Worm (Caenorhabditis elegans): Measurements from ENCODE around the gene nhr-281.

nhr-281 gene

DNA sequence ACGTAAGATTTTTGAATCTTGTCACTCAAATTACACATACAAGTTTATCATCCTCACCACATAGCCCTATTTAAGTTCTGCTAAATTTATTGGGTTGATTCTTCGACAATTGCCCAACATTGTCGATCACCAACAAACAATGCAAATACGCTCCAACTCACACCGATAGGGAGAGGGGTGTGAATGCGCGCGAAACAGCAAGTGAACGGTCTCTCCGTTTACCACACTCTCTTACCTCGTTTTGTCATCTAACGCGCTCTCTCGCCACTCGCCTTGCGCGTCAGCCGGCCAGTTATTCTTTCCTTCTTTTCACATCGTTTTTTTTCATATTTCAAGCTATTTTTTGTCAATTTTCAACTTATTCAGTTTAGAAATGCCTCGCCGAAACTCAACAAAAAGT is 11.3 kb downstream of the nhr-281 start, which contains the start of gene F16B12.6 (continued):
- TF ChIP-seq nhr-6 (tag; optimal IDR thresholded peaks at IDR 0.05) = peak; percentile 73
- TF ChIP-seq lsy-2 (tag; optimal IDR thresholded peaks at IDR 0.05) = peak; percentile 32 to 84
- TF ChIP-seq lim-7 (GFP tag; IDR thresholded peaks at IDR 0.05) = no peak
- TF ChIP-seq rbr-2 (tag; optimal IDR thresholded peaks at IDR 0.05) = peak; percentile 79
- TF ChIP-seq nhr-77 (tag; optimal IDR thresholded peaks at IDR 0.05) = peak; percentile 43
- TF ChIP-seq lin-39 (tag; optimal IDR thresholded peaks at IDR 0.05) = no peak
- TF ChIP-seq mes-2 (tag; optimal IDR thresholded peaks at IDR 0.05; ENCODE audit: poor library complexity, severe bottlenecking) = peak; percentile 77
- TF ChIP-seq fkh-10 (GFP tag; optimal IDR thresholded peaks at IDR 0.05) = peak; percentile 23
- no peak for TF ChIP-seq Y5F2A.4 (GFP tag; optimal IDR thresholded peaks at IDR 0.05)
- TF ChIP-seq mxl-3 (GFP tag; optimal IDR thresholded peaks at IDR 0.05) = peak; percentile 46
- peak; percentile 95 for TF ChIP-seq aha-1 (tag)
- peak; percentile 0 for TF ChIP-seq spr-3 (GFP tag; optimal IDR thresholded peaks at IDR 0.05)
- peak; percentile 83 for TF ChIP-seq hmg-1.1 (GFP tag; IDR thresholded peaks at IDR 0.05)
- TF ChIP-seq hif-1 (tag; optimal IDR thresholded peaks at IDR 0.05) = peak in 1 of 2 experiments; percentile 53
- TF ChIP-seq ZK337.2 (GFP tag; IDR thresholded peaks at IDR 0.05) = no peak
- TF ChIP-seq nhr-76 (tag; optimal IDR thresholded peaks at IDR 0.05) = no peak
- TF ChIP-seq nhr-42 (GFP tag; IDR thresholded peaks at IDR 0.05) = peak; percentile 11; the same call in 1 of the 2 replicates
- no peak for TF ChIP-seq lin-15B (tag; optimal IDR thresholded peaks at IDR 0.05)
- TF ChIP-seq F26F4.8 (GFP tag; conservative IDR thresholded peaks at IDR 0.05) = no peak
- 0 out of 2 replicates have a peak, but pooled peaks have one; percentile 28 for TF ChIP-seq lin-29 (GFP tag; IDR thresholded peaks at IDR 0.05)
- no peak for TF ChIP-seq nhr-41 (GFP tag; IDR thresholded peaks at IDR 0.05)
- no peak for TF ChIP-seq vab-7 (GFP tag; IDR thresholded peaks at IDR 0.05)
- no peak for TF ChIP-seq madf-5 (GFP tag; IDR thresholded peaks at IDR 0.05)
- TF ChIP-seq ZK546.5 (tag; optimal IDR thresholded peaks at IDR 0.05) = no peak
- peak; percentile 84 for TF ChIP-seq hlh-30 (tag; optimal IDR thresholded peaks at IDR 0.05; ENCODE audit: insufficient read depth)
- TF ChIP-seq lin-38 (GFP tag; IDR thresholded peaks at IDR 0.05) = peak; percentile 91
- no peak for TF ChIP-seq T20F7.1 (GFP tag; optimal IDR thresholded peaks at IDR 0.05)
- TF ChIP-seq ceh-20 (GFP tag; IDR thresholded peaks at IDR 0.05) = 0 out of 2 replicates have a peak, but pooled peaks have one; percentile 52
- no peak for TF ChIP-seq php-3 (GFP tag; IDR thresholded peaks at IDR 0.05)
- TF ChIP-seq F49E8.2 (tag; optimal IDR thresholded peaks at IDR 0.05; ENCODE audit: borderline replicate concordance) = no peak
- TF ChIP-seq nhr-25 (tag; optimal IDR thresholded peaks at IDR 0.05; ENCODE audit: borderline replicate concordance, insufficient read depth) = peak; percentile 52

DNA sequence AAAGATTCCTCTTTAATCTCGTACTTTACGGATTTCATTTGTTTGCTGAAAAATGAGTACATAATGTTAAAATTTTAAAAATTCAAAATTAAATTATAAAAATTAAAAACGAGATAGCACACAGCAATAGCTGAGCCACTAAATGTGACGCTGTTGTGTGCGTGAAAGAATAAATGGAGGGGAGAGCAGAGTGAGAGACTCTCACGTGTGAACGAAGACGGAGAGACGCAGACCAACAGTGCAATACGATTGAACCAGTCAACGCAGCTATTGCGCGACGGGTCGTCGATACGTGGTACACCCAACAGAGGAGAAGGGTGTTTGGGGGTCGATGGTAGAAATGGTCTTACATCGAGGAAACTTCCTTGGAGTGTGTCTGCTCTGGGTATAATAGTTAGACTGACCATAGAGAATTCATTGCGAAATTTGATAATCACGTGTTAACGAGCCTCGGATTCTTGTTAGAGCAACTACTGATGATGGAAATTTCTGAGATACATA is 14.6 kb downstream of the nhr-281 start, which contains the start of gene F16B12.4:
Gene F16B12.4, minus strand, starts transcription at position 51 of the 501 bp plus-strand sequence.
- TF ChIP-seq daf-12 (tag; optimal IDR thresholded peaks at IDR 0.05) = no peak
- TF ChIP-seq snpc-1.2 (GFP tag; IDR thresholded peaks at IDR 0.05) = no peak
- TF ChIP-seq unc-39 (tag; optimal IDR thresholded peaks at IDR 0.05) = no peak
- no peak for TF ChIP-seq dpl-1 (GFP tag; optimal IDR thresholded peaks at IDR 0.05)
- peak; percentile 53 for TF ChIP-seq hmg-1.1 (GFP tag; IDR thresholded peaks at IDR 0.05)
- no peak for TF ChIP-seq nhr-11 (tag; optimal IDR thresholded peaks at IDR 0.05)
- no peak for TF ChIP-seq egl-27 (tag; optimal IDR thresholded peaks at IDR 0.05)
- peak; percentile 66 for TF ChIP-seq hlh-30 (tag; optimal IDR thresholded peaks at IDR 0.05; ENCODE audit: insufficient read depth)
- TF ChIP-seq vab-7 (GFP tag; IDR thresholded peaks at IDR 0.05) = no peak
- TF ChIP-seq lsy-2 (tag; optimal IDR thresholded peaks at IDR 0.05) = no peak
- TF ChIP-seq arid-1 (GFP tag; conservative IDR thresholded peaks at IDR 0.05) = no peak
- TF ChIP-seq fkh-10 (GFP tag; optimal IDR thresholded peaks at IDR 0.05) = no peak
- TF ChIP-seq tra-1 (GFP tag; IDR thresholded peaks at IDR 0.05) = no peak
- TF ChIP-seq nhr-111 (GFP tag; optimal IDR thresholded peaks at IDR 0.05) = no peak
- peak; percentile 52; the same call in 1 of the 2 replicates for TF ChIP-seq dmd-8 (GFP tag; IDR thresholded peaks at IDR 0.05)
- peak; percentile 96 for TF ChIP-seq aha-1 (tag)
- TF ChIP-seq daf-19 (GFP tag; conservative IDR thresholded peaks at IDR 0.05) = no peak
